Worm (Caenorhabditis elegans) whole organism, L2 larva: ENCODE results near the gene sod-5.
A peak's percentile ranks its signal among the peaks of the same experiment; 100 is the strongest.

Experiments used
- C34F6.9 ChIP-seq: fragments of 150-350 bp; optimal IDR thresholded peaks from 2 replicates; lab custom pipeline; 2014; ENCODE audit warnings: missing biosample characterization, missing genetic modification characterization
- F13H6.1 ChIP-seq: sonication (generic microtip); optimal IDR thresholded peaks from 2 replicates; lab custom pipeline; 2016; ENCODE audit warnings: missing genetic modification characterization, missing compliant biosample characterization
- R02D3.7 ChIP-seq: fragments of 150-350 bp; optimal IDR thresholded peaks from 2 replicates; lab custom pipeline; 2014; ENCODE audit warnings: missing biosample characterization, missing genetic modification characterization
- Y55F3AM.14 ChIP-seq: fragments of 200-800 bp; sonication (Bioruptor generic); optimal IDR thresholded peaks from 2 replicates; lab custom pipeline; 2018; ENCODE audit warnings: mild to moderate bottlenecking, missing genetic modification characterization, missing compliant biosample characterization
- aly-2 ChIP-seq: fragments of 150-350 bp; optimal IDR thresholded peaks from 2 replicates; lab custom pipeline; 2014; ENCODE audit warnings: missing biosample characterization, missing genetic modification characterization
- ama-1 ChIP-seq: fragments of 150-350 bp; optimal IDR thresholded peaks from 2 replicates; lab custom pipeline; 2018; ENCODE audit warnings: inconsistent platforms
- blmp-1 ChIP-seq: sonication (generic microtip); optimal IDR thresholded peaks from 2 replicates; lab custom pipeline; 2017; ENCODE audit warnings: missing genetic modification characterization, mild to moderate bottlenecking, missing compliant biosample characterization, antibody characterized with exemption, moderate library complexity; ENCODE audit not compliant: insufficient read depth
- ceh-16 ChIP-seq: fragments of 150-350 bp; optimal IDR thresholded peaks from 2 replicates; lab custom pipeline; 2014; ENCODE audit warnings: missing biosample characterization, missing genetic modification characterization
- ceh-82 ChIP-seq: fragments of 150-350 bp; optimal IDR thresholded peaks from 2 replicates; lab custom pipeline; 2014; ENCODE audit warnings: missing biosample characterization, missing genetic modification characterization
- crh-2 ChIP-seq: sonication (generic microtip); optimal IDR thresholded peaks from 2 replicates; lab custom pipeline; 2017; ENCODE audit warnings: missing biosample characterization, missing genetic modification characterization
- egl-27 ChIP-seq: sonication (generic microtip); optimal IDR thresholded peaks from 3 replicates; lab custom pipeline; 2017; ENCODE audit warnings: missing biosample characterization, missing genetic modification reagents, missing genetic modification characterization
- fos-1 ChIP-seq: fragments of 150-350 bp; optimal IDR thresholded peaks from 2 replicates; lab custom pipeline; 2014; ENCODE audit warnings: missing biosample characterization, missing genetic modification characterization
- lin-11 ChIP-seq: fragments of 150-350 bp; sonication (generic microtip); optimal IDR thresholded peaks from 2 replicates; lab custom pipeline; 2014; ENCODE audit warnings: missing biosample characterization, missing genetic modification characterization, inconsistent platforms, mixed read lengths
- lin-13 ChIP-seq: fragments of 150-350 bp; optimal IDR thresholded peaks from 2 replicates; lab custom pipeline; 2014; ENCODE audit warnings: missing biosample characterization, missing genetic modification reagents, missing genetic modification characterization
- lsy-2 ChIP-seq, 2 experiments: fragments of 150-350 bp in 1 of 2; sonication (generic microtip) in 1 of 2; optimal IDR thresholded peaks; 2 replicates each; lab custom pipeline; 2014 to 2017; ENCODE audit warnings: missing biosample characterization in 2 of 2, missing genetic modification characterization in 2 of 2
- mbf-1 ChIP-seq: sonication (generic microtip); optimal IDR thresholded peaks from 2 replicates; lab custom pipeline; 2017; ENCODE audit warnings: missing biosample characterization, missing genetic modification characterization
- mdl-1 ChIP-seq, 2 experiments: fragments of 150-350 bp in 1 of 2; sonication (generic microtip) in 1 of 2; optimal IDR thresholded peaks; 2 replicates each; lab custom pipeline; 2017; ENCODE audit warnings: missing biosample characterization in 2 of 2, missing genetic modification characterization in 2 of 2
- nhr-10 ChIP-seq: sonication (generic microtip); optimal IDR thresholded peaks from 2 replicates; lab custom pipeline; 2017; ENCODE audit warnings: missing biosample characterization, missing genetic modification characterization
- nhr-129 ChIP-seq: fragments of 150-350 bp; optimal IDR thresholded peaks from 2 replicates; lab custom pipeline; 2014; ENCODE audit warnings: missing biosample characterization, missing genetic modification characterization
- nhr-21 ChIP-seq: fragments of 150-350 bp; optimal IDR thresholded peaks from 2 replicates; lab custom pipeline; 2014; ENCODE audit warnings: missing biosample characterization, missing genetic modification characterization
- nhr-23 ChIP-seq: fragments of 150-350 bp; optimal IDR thresholded peaks from 2 replicates; lab custom pipeline; 2014; ENCODE audit warnings: missing biosample characterization, missing genetic modification reagents, missing genetic modification characterization
- nhr-237 ChIP-seq: fragments of 150-350 bp; optimal IDR thresholded peaks from 2 replicates; lab custom pipeline; 2014; ENCODE audit warnings: missing biosample characterization, missing genetic modification characterization
- nhr-25 ChIP-seq: fragments of 150-350 bp; sonication (generic microtip); optimal IDR thresholded peaks from 3 replicates; lab custom pipeline; 2014; ENCODE audit warnings: missing biosample characterization, missing genetic modification characterization
- nhr-6 ChIP-seq: fragments of 150-350 bp; optimal IDR thresholded peaks from 2 replicates; lab custom pipeline; 2014; ENCODE audit warnings: missing biosample characterization, missing genetic modification characterization
- nhr-77 ChIP-seq: fragments of 150-350 bp; optimal IDR thresholded peaks from 2 replicates; lab custom pipeline; 2014; ENCODE audit warnings: missing biosample characterization, missing genetic modification characterization
- sem-4 ChIP-seq: fragments of 150-350 bp; optimal IDR thresholded peaks from 2 replicates; lab custom pipeline; 2014; ENCODE audit warnings: missing biosample characterization, missing genetic modification reagents, missing genetic modification characterization
- skn-1 ChIP-seq: sonication (generic microtip); optimal IDR thresholded peaks from 2 replicates; lab custom pipeline; 2017; ENCODE audit warnings: missing biosample characterization, missing genetic modification characterization
- sma-9 ChIP-seq, 2 experiments: fragments of 150-350 bp in 1 of 2; sonication (generic microtip) in 1 of 2; optimal IDR thresholded peaks; 2 replicates each; lab custom pipeline; 2014 to 2016; ENCODE audit warnings: missing genetic modification characterization in 2 of 2, mild to moderate bottlenecking in 1 of 2, missing biosample characterization in 1 of 2, missing compliant biosample characterization in 1 of 2, missing genetic modification reagents in 1 of 2, moderate library complexity in 1 of 2
- unc-55 ChIP-seq: fragments of 150-350 bp; sonication (generic microtip); optimal IDR thresholded peaks from 3 replicates; lab custom pipeline; 2014; ENCODE audit warnings: missing biosample characterization, missing genetic modification reagents, missing genetic modification characterization
- unc-62 ChIP-seq: fragments of 150-350 bp; optimal IDR thresholded peaks from 2 replicates; lab custom pipeline; 2014; ENCODE audit warnings: missing biosample characterization, missing genetic modification reagents, missing genetic modification characterization
- zag-1 ChIP-seq: fragments of 150-350 bp; optimal IDR thresholded peaks from 2 replicates; lab custom pipeline; 2014; ENCODE audit warnings: missing biosample characterization, missing genetic modification characterization

sod-5 gene

ce11 chrII:4453051-4453450 lies 35.6 kb downstream of the sod-5 start, which contains the start of gene twk-2:
Gene twk-2 (minus strand): TSS chrII:4453151.
- no peak for TF ChIP-seq unc-55 (GFP tag; lab: Kevin White, UChicago)
- TF ChIP-seq F13H6.1 (tag; lab: Kevin White, UChicago), result no peak
- no peak for TF ChIP-seq blmp-1 (tag; lab: Kevin White, UChicago)
- TF ChIP-seq nhr-77 (tag; lab: Kevin White, UChicago), result no peak
- no peak for TF ChIP-seq ceh-16 (tag; lab: Kevin White, UChicago)

DNA sequence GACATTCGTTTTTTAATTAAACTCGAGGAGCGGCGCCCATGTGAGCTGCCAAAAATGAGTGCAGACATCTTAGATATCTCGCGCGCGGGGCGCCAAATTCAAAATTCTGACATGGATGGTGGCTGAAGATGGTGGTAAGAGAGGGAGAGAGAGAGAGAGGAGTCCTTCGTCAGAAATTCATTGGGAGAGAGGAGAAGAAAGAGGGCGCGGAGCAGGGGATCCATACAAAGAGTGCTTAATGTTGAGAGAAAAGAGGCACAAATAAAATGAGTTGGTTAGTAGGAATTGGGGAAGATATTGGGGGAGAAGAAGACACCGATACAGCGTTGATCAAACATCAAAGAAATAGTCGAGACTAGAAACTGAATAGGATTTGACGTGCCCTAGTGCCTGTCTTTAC lies 36.0 kb downstream of the sod-5 start:
- TF ChIP-seq C34F6.9 (tag; lab: Kevin White, UChicago), result peak; percentile 12
- TF ChIP-seq unc-55 (GFP tag; lab: Kevin White, UChicago), result peak; percentile 38
- TF ChIP-seq sma-9 (GFP tag; optimal IDR thresholded peaks at IDR 0.05; lab: Kevin White, UChicago), result no peak
- TF ChIP-seq sma-9 (tag; optimal IDR thresholded peaks at IDR 0.05; lab: Kevin White, UChicago), result no peak
- TF ChIP-seq, all 48 proteins: peak for 2

DNA sequence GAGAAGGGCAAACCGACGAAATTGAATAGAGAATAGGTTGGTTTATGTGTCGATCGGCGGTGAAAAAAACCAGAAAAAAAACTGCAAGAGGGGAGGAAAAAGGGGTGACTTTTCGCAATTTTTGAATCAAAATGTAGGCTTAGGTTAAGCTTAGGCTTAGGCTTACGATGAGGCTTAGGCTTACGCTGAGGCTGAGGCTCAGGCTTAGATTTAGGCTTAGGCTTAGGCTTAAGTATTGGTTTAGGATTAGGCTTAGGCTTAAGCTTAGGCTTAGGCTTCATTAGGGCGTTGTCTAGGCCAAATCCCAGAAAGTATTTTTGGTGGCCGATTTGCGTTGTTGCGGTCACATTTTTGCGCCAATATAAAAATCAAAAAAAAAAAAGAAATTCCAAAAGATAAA lies 37.4 kb downstream of the sod-5 start:
- no peak for TF ChIP-seq ceh-82 (tag; lab: Kevin White, UChicago)
- no peak for TF ChIP-seq nhr-6 (tag; lab: Kevin White, UChicago)
- no peak for TF ChIP-seq aly-2
- no peak for TF ChIP-seq nhr-237 (tag; lab: Kevin White, UChicago)
- TF ChIP-seq sem-4 (tag; lab: Kevin White, UChicago), result no peak
- no peak for TF ChIP-seq nhr-23 (tag; lab: Kevin White, UChicago)
- TF ChIP-seq nhr-21 (tag; lab: Kevin White, UChicago), result no peak
- no peak for TF ChIP-seq crh-2 (tag; lab: Kevin White, UChicago)
- TF ChIP-seq nhr-10 (tag; lab: Kevin White, UChicago), result no peak
- no peak for TF ChIP-seq R02D3.7 (tag; lab: Kevin White, UChicago)
- no peak for TF ChIP-seq mdl-1 (tag; optimal IDR thresholded peaks at IDR 0.05; lab: Kevin White, UChicago)
- TF ChIP-seq F13H6.1 (tag; lab: Kevin White, UChicago), result no peak
- no peak for TF ChIP-seq skn-1 (tag; lab: Kevin White, UChicago)

ce11 chrII:4456024-4456423 lies 38.6 kb downstream of the sod-5 start:
- TF ChIP-seq zag-1 (tag; lab: Kevin White, UChicago), result peak; percentile 38
- no peak for TF ChIP-seq fos-1 (tag; lab: Kevin White, UChicago)
- TF ChIP-seq F13H6.1 (tag; lab: Kevin White, UChicago), result peak; percentile 62
- peak; percentile 3 for TF ChIP-seq nhr-6 (tag; lab: Kevin White, UChicago)
- TF ChIP-seq sem-4 (tag; lab: Kevin White, UChicago), result peak; percentile 47
- TF ChIP-seq egl-27 (tag; lab: Kevin White, UChicago), result no peak
- peak; percentile 19 to 25 for TF ChIP-seq lsy-2 (tag; optimal IDR thresholded peaks at IDR 0.05; lab: Kevin White, UChicago)
- TF ChIP-seq nhr-129 (tag; lab: Kevin White, UChicago), result peak; percentile 45
- peak; percentile 68 for TF ChIP-seq unc-55 (GFP tag; lab: Kevin White, UChicago)
- TF ChIP-seq mbf-1 (tag; lab: Kevin White, UChicago), result no peak
- no peak for TF ChIP-seq nhr-25
- peak; percentile 55 for TF ChIP-seq Y55F3AM.14 (GFP tag; lab: Kevin White, UChicago)
- TF ChIP-seq C34F6.9 (tag; lab: Kevin White, UChicago), result peak; percentile 58
- TF ChIP-seq mdl-1 (tag; optimal IDR thresholded peaks at IDR 0.05; lab: Kevin White, UChicago), result peak in 1 of 2 experiments; percentile 32
- no peak for TF ChIP-seq ceh-16 (tag; lab: Kevin White, UChicago)
- TF ChIP-seq lin-13, result no peak
- TF ChIP-seq crh-2 (tag; lab: Kevin White, UChicago), result peak; percentile 17
- TF ChIP-seq, all 48 proteins: peak for 11

DNA sequence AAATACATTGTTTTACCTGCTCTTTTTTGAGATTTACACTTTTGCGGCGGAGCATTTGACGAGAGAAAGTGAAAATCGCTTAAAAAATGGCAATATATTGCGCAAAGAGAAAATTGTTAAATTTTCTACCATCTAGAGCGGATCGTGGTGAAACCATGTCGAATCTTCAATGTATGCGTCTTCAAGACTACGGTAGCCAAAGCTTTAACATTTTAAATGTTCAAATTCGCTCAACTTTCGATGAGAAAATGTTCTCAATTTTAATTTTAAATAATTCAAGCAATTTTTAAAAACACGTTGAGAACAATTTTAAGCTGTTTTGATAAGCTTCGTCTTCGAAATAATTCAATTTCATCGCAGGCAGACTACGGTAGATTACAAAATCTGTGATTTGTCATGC lies 42.9 kb downstream of the sod-5 start:
- TF ChIP-seq lin-11 (tag; lab: Kevin White, UChicago) (no peak), ama-1 (lab: Kevin White, UChicago) (no peak), skn-1 (tag; lab: Kevin White, UChicago) (no peak), ceh-82 (tag; lab: Kevin White, UChicago) (no peak), egl-27 (tag; lab: Kevin White, UChicago) (no peak), lin-13 (no peak), nhr-21 (tag; lab: Kevin White, UChicago) (no peak), unc-62 (GFP tag; lab: Kevin White, UChicago) (no peak), nhr-6 (tag; lab: Kevin White, UChicago) (no peak)
